Worm (Caenorhabditis elegans) whole organism, L2 larva: Measurements from ENCODE around the gene cav-1.

Source experiments
- R02D3.7 ChIP-seq: fragments of 150-350 bp; optimal IDR thresholded peaks from 2 replicates; lab custom pipeline; 2014; ENCODE audit warnings: missing biosample characterization, missing genetic modification characterization
- aly-2 ChIP-seq: fragments of 150-350 bp; optimal IDR thresholded peaks from 2 replicates; lab custom pipeline; 2014; ENCODE audit warnings: missing biosample characterization, missing genetic modification characterization
- ceh-16 ChIP-seq: fragments of 150-350 bp; optimal IDR thresholded peaks from 2 replicates; lab custom pipeline; 2014; ENCODE audit warnings: missing biosample characterization, missing genetic modification characterization
- ceh-82 ChIP-seq: fragments of 150-350 bp; optimal IDR thresholded peaks from 2 replicates; lab custom pipeline; 2014; ENCODE audit warnings: missing biosample characterization, missing genetic modification characterization
- egl-27 ChIP-seq: sonication (generic microtip); optimal IDR thresholded peaks from 3 replicates; lab custom pipeline; 2017; ENCODE audit warnings: missing biosample characterization, missing genetic modification reagents, missing genetic modification characterization
- elt-3 ChIP-seq: sonication (generic microtip); optimal IDR thresholded peaks from 2 replicates; lab custom pipeline; 2017; ENCODE audit warnings: missing biosample characterization, missing genetic modification characterization
- nhr-25 ChIP-seq: fragments of 150-350 bp; sonication (generic microtip); optimal IDR thresholded peaks from 3 replicates; lab custom pipeline; 2014; ENCODE audit warnings: missing biosample characterization, missing genetic modification characterization
- nhr-77 ChIP-seq: fragments of 150-350 bp; optimal IDR thresholded peaks from 2 replicates; lab custom pipeline; 2014; ENCODE audit warnings: missing biosample characterization, missing genetic modification characterization
- snpc-4 ChIP-seq: fragments of 150-350 bp; optimal IDR thresholded peaks from 2 replicates; lab custom pipeline; 2014; ENCODE audit warnings: missing biosample characterization, missing genetic modification characterization
- unc-39 ChIP-seq: fragments of 150-350 bp; optimal IDR thresholded peaks from 2 replicates; lab custom pipeline; 2014; ENCODE audit warnings: missing biosample characterization, missing genetic modification characterization
- zag-1 ChIP-seq: fragments of 150-350 bp; optimal IDR thresholded peaks from 2 replicates; lab custom pipeline; 2014; ENCODE audit warnings: missing biosample characterization, missing genetic modification characterization
- ztf-4 ChIP-seq: fragments of 150-350 bp; optimal IDR thresholded peaks from 2 replicates; lab custom pipeline; 2014; ENCODE audit warnings: missing biosample characterization, missing genetic modification characterization

DNA sequence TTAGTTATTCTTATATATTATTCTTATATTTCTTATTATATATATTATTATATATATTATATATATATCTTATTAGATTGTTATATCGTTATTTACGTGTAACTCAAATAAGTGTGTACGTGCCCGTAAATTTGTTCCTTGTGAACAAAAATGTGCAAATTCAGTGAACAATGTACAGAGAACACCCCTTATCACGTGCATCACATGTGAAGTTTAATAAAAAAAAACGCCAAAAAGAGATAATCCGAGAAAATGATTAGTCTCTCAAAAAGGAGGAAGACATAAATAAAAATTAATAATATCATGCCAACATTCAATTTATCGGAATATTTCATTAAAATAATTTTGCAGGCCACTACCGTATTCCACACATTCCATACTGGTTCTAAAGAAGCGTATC is 27.4 kb downstream of the cav-1 start:
- TF ChIP-seq ztf-4 (tag; lab: Kevin White, UChicago) (no peak), elt-3 (no peak), nhr-25 (tag; lab: Kevin White, UChicago) (no peak), ceh-82 (no peak), zag-1 (tag; lab: Kevin White, UChicago) (no peak), nhr-77 (tag; lab: Kevin White, UChicago) (no peak), snpc-4 (tag; lab: Kevin White, UChicago) (no peak), aly-2 (tag; lab: Kevin White, UChicago) (no peak), unc-39 (tag; lab: Kevin White, UChicago) (no peak), R02D3.7 (no peak), ceh-16 (tag; lab: Kevin White, UChicago) (no peak), egl-27 (no peak)
